Fruit fly (Drosophila melanogaster): ENCODE results near the gene Pp2A-29B.

Gene Pp2A-29B

DNA sequence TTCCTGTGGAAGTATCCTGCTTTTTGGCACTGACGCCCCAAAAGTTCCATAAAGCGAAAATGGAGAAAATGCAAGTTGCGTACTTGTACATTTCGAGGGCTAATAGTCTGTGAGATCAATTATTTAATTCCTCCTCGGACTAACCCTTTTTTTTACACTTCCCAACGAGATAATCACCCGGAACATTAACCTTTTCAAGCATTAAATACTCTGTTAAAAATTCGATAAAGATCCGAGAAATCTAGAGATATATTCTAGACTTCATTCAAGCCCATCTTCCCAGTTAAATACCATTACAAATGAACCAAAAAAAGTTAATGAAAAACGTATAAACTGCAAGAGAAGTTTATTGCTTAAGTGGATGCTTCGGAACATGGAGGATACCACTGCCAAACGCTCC, 28.3 kb downstream of the Pp2A-29B start, which contains the start of gene lectin-29Ca:
Gene lectin-29Ca (minus strand): TSS at position 101 of the 400 bp plus-strand sequence.
- no peak for TF ChIP-seq eg (GFP tag; IDR thresholded peaks at IDR 0.05)
- no peak for TF ChIP-seq acj6 (GFP tag; optimal IDR thresholded peaks at IDR 0.05)
- TF ChIP-seq lz (GFP tag; optimal IDR thresholded peaks at IDR 0.05) = no peak
- TF ChIP-seq Sox14 (GFP tag; optimal IDR thresholded peaks at IDR 0.05) = no peak
- TF ChIP-seq CG31627 (GFP tag; optimal IDR thresholded peaks at IDR 0.05) = no peak
- no peak for TF ChIP-seq CG6276 (GFP tag; optimal IDR thresholded peaks at IDR 0.05)
- TF ChIP-seq CG32006 (GFP tag; optimal IDR thresholded peaks at IDR 0.05) = no peak
- no peak for TF ChIP-seq vri (GFP tag; optimal IDR thresholded peaks at IDR 0.05)
- no peak for TF ChIP-seq CG6808 (GFP tag; optimal IDR thresholded peaks at IDR 0.05)
- no peak for TF ChIP-seq Hr4 (GFP tag; optimal IDR thresholded peaks at IDR 0.05)
- TF ChIP-seq CG8632 (GFP tag; optimal IDR thresholded peaks at IDR 0.05) = no peak
- TF ChIP-seq Hr39 (GFP tag; optimal IDR thresholded peaks at IDR 0.05) = no peak
- no peak for TF ChIP-seq CG6854 (GFP tag; optimal IDR thresholded peaks at IDR 0.05)
- TF ChIP-seq CG34406 (GFP tag; optimal IDR thresholded peaks at IDR 0.05) = no peak
- no peak for TF ChIP-seq CG10669 (GFP tag; optimal IDR thresholded peaks at IDR 0.05)
- no peak for TF ChIP-seq fd85E (GFP tag; optimal IDR thresholded peaks at IDR 0.05)
- TF ChIP-seq CG10631 (GFP tag; optimal IDR thresholded peaks at IDR 0.05) = no peak
- no peak for TF ChIP-seq Met (GFP tag; optimal IDR thresholded peaks at IDR 0.05)

DNA sequence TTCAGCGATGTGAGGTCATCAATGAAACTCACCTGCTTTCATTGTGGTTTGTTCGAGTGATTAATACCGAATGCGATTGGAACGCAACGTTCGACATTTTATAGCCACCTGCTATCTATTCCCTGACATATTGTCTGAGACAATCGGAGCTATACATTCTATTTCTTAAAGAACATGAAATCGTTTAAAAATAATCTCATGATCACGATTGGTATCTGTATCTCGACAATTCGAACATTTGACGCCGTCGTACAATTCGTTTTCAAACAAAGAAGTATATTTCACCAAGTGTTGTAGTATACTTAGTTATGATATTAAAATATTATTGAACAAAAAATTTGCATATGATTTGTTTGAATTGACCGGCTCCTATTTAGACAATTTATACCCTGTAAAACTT, 29.0 kb downstream of the Pp2A-29B start, which contains the start of gene Peritrophin-15b:
Gene Peritrophin-15b (minus strand): TSS at position 101 of the 400 bp plus-strand sequence.
- TF ChIP-seq Sox14 (GFP tag; optimal IDR thresholded peaks at IDR 0.05) = no peak
- TF ChIP-seq CG3032 (tag; optimal IDR thresholded peaks at IDR 0.05) = no peak
- no peak for TF ChIP-seq CG9139 (GFP tag; optimal IDR thresholded peaks at IDR 0.05)
- TF ChIP-seq CG6276 (GFP tag; optimal IDR thresholded peaks at IDR 0.05) = no peak
- TF ChIP-seq Eip93F (GFP tag; optimal IDR thresholded peaks at IDR 0.05) = no peak
- no peak for TF ChIP-seq dac (GFP tag; optimal IDR thresholded peaks at IDR 0.05)
- TF ChIP-seq CG8632 (GFP tag; optimal IDR thresholded peaks at IDR 0.05) = no peak
- TF ChIP-seq lz (GFP tag; optimal IDR thresholded peaks at IDR 0.05) = no peak

DNA sequence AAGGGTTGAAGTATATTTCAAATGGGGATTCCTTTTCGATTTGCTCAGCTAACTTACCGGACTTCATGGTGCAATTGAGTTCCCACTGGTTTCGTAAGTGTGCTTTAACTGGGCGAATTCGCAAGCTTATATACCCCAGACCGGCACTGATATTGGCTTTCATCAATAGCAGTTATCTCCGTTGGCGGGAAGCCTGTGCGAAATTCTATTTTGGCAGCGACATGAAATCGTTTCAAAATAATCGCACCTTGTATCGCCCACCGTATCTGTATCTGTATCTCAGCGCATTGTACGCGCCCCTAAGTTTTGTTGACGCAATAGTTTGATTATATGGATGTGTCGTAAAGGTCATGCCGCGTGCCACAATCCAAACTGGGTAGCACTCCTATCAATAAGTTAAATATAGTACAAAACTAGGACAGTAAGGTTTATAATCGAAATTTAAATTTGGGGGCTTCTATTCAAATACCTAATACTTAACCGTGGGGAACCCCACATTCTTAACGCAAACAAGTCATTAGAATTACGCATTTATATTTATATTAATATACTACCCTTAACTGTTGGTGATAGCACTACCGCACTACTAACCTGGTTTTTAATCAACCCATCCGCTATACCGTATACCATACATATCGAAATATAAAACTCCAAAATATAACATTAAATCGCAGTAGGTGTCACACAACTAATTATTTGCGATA, 30.3 kb downstream of the Pp2A-29B start, which contains the start of the genes Peritrophin-15a and CG13385:
Gene Peritrophin-15a (minus strand): TSS at position 101 of the 704 bp plus-strand sequence.
Gene CG13385 (plus strand): TSS at position 654 of the 704 bp plus-strand sequence.
- TF ChIP-seq CG32006 (GFP tag; optimal IDR thresholded peaks at IDR 0.05) (no peak), CG11902 (GFP tag; optimal IDR thresholded peaks at IDR 0.05) (no peak), CG11294 (GFP tag; IDR thresholded peaks at IDR 0.05) (no peak), eg (GFP tag; IDR thresholded peaks at IDR 0.05) (no peak)

DNA sequence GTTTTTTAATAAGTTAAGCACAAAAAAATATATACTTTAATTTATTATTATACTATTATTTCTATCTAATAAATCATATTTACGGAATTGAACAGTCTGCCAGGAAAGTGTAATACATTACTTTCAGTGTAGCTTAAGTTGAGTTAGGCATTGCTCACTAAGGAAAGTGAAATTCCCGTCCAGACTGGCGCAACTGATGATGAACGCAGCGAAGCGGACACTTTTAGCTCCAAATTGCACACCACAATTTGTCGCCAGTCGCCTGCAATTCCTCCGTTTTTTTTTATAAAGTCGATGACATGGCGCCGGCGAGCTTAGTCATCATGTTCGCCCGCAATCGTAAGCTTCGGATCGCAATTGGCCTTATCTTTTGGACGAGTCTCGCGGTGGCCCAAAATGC, 32.9 kb downstream of the Pp2A-29B start, which contains the start of gene CG13386:
Gene CG13386 (plus strand): TSS at position 301 of the 400 bp plus-strand sequence.
- no peak for TF ChIP-seq spab (GFP tag; optimal IDR thresholded peaks at IDR 0.05)
- no peak for TF ChIP-seq CG34406 (GFP tag; optimal IDR thresholded peaks at IDR 0.05)
- no peak for TF ChIP-seq CG15336 (GFP tag; IDR thresholded peaks at IDR 0.05)
- TF ChIP-seq Sox102F (GFP tag; optimal IDR thresholded peaks at IDR 0.05) = no peak
- TF ChIP-seq Lpt (GFP tag; optimal IDR thresholded peaks at IDR 0.05) = no peak
- no peak for TF ChIP-seq CG8119 (GFP tag; IDR thresholded peaks at IDR 0.05)
- no peak for TF ChIP-seq vri (GFP tag; optimal IDR thresholded peaks at IDR 0.05)
- no peak for TF ChIP-seq CG16779 (tag; optimal IDR thresholded peaks at IDR 0.05)
- TF ChIP-seq Sox14 (GFP tag; optimal IDR thresholded peaks at IDR 0.05) = no peak
- no peak for TF ChIP-seq Hr4 (GFP tag; optimal IDR thresholded peaks at IDR 0.05)
- no peak for TF ChIP-seq Sox15 (GFP tag; optimal IDR thresholded peaks at IDR 0.05)
- no peak for TF ChIP-seq CG7368 (GFP tag; optimal IDR thresholded peaks at IDR 0.05)
- no peak for TF ChIP-seq CG4318 (GFP tag; optimal IDR thresholded peaks at IDR 0.05)
